Worm (Caenorhabditis elegans) whole organism, L4 larva: ENCODE data around the gene Y38H8A.7.
"Not testable (repeated sequence)": the region's sequence is repeated elsewhere in the genome, so short reads cannot be mapped to it uniquely, and the experiment has no call there.

Experiments used
- D1046.2 ChIP-seq: fragments of 200-800 bp; sonication (Bioruptor generic); IDR thresholded peaks from 2 replicates; pipeline ENCODE4 v1.3.6; 2022; ENCODE audit warnings: missing genetic modification characterization, missing compliant biosample characterization
- F26F4.8 ChIP-seq: fragments of 200-800 bp; sonication (Bioruptor generic); conservative IDR thresholded peaks from 2 replicates; pipeline ENCODE4 v1.3.6; 2022; ENCODE audit warnings: missing genetic modification characterization, missing compliant biosample characterization
- T20F7.1 ChIP-seq: fragments of 200-800 bp; sonication (Bioruptor generic); optimal IDR thresholded peaks from 2 replicates; lab custom pipeline; 2018; ENCODE audit warnings: mild to moderate bottlenecking, missing genetic modification characterization, missing compliant biosample characterization
- T26A8.4 ChIP-seq: fragments of 200-800 bp; sonication (Bioruptor generic); IDR thresholded peaks from 2 replicates; pipeline ENCODE4 v1.3.6; 2022; ENCODE audit warnings: missing genetic modification characterization, missing compliant biosample characterization
- Y48G9A.11 ChIP-seq: fragments of 200-800 bp; sonication (Bioruptor generic); IDR thresholded peaks from 2 replicates; pipeline ENCODE4 v1.3.6; 2022; ENCODE audit warnings: missing genetic modification reagents, missing genetic modification characterization, missing compliant biosample characterization
- Y75B8A.6 ChIP-seq: fragments of 200-800 bp; sonication (Bioruptor generic); IDR thresholded peaks from 2 replicates; pipeline ENCODE4 v1.3.6; 2022; ENCODE audit warnings: missing genetic modification reagents, missing genetic modification characterization, missing compliant biosample characterization
- ZK337.2 ChIP-seq: fragments of 200-800 bp; sonication (Bioruptor generic); IDR thresholded peaks from 2 replicates; pipeline ENCODE4 v1.3.6; 2022; ENCODE audit warnings: missing genetic modification reagents, missing genetic modification characterization, missing compliant biosample characterization
- ZK546.5 ChIP-seq, 2 experiments: sonication (generic microtip); optimal IDR thresholded peaks; 2 replicates each; lab custom pipeline; 2017; ENCODE audit warnings: missing biosample characterization in 2 of 2, missing genetic modification characterization in 2 of 2
- arid-1 ChIP-seq: fragments of 200-800 bp; sonication (Bioruptor generic); conservative IDR thresholded peaks from 2 replicates; pipeline ENCODE4 v1.3.6; 2022; ENCODE audit warnings: missing genetic modification reagents, missing genetic modification characterization, missing compliant biosample characterization
- ceh-44 ChIP-seq: fragments of 200-800 bp; sonication (Bioruptor generic); IDR thresholded peaks from 2 replicates; pipeline ENCODE4 v1.3.6; 2022; ENCODE audit warnings: missing genetic modification reagents, missing genetic modification characterization, missing compliant biosample characterization
- ceh-62 ChIP-seq: sonication (generic microtip); optimal IDR thresholded peaks from 2 replicates; lab custom pipeline; 2017; ENCODE audit warnings: missing biosample characterization, missing genetic modification characterization
- ctbp-1 ChIP-seq: fragments of 200-800 bp; sonication (Bioruptor generic); IDR thresholded peaks from 2 replicates; pipeline ENCODE4 v1.3.6; 2022; ENCODE audit warnings: missing genetic modification reagents, missing genetic modification characterization, missing compliant biosample characterization
- daf-8 ChIP-seq: fragments of 200-800 bp; sonication (Bioruptor generic); IDR thresholded peaks from 2 replicates; pipeline ENCODE4 v1.3.6; 2022; ENCODE audit warnings: missing genetic modification characterization, missing compliant biosample characterization
- dmd-6 ChIP-seq: fragments of 200-800 bp; sonication (Bioruptor generic); IDR thresholded peaks from 2 replicates; pipeline ENCODE4 v1.3.6; 2022; ENCODE audit warnings: missing genetic modification reagents, missing genetic modification characterization, missing compliant biosample characterization
- dmd-9 ChIP-seq: fragments of 200-800 bp; sonication (Bioruptor generic); IDR thresholded peaks from 2 replicates; pipeline ENCODE4 v1.3.6; 2022; ENCODE audit warnings: missing genetic modification reagents, missing genetic modification characterization, missing compliant biosample characterization
- egl-43 ChIP-seq: fragments of 200-800 bp; sonication (Bioruptor generic); IDR thresholded peaks from 2 replicates; pipeline ENCODE4 v1.3.6; 2022; ENCODE audit warnings: missing genetic modification reagents, missing genetic modification characterization, missing compliant biosample characterization
- fos-1 ChIP-seq: fragments of 150-350 bp; optimal IDR thresholded peaks from 2 replicates; lab custom pipeline; 2014; ENCODE audit warnings: missing biosample characterization, missing genetic modification characterization
- hif-1 ChIP-seq, 2 experiments: sonication (generic microtip); optimal IDR thresholded peaks; 2 replicates each; lab custom pipeline; 2016 to 2017; ENCODE audit warnings: missing compliant biosample characterization in 2 of 2, missing genetic modification characterization in 2 of 2, missing genetic modification reagents in 2 of 2, missing genotype in 2 of 2, mild to moderate bottlenecking in 1 of 2
- hlh-11 ChIP-seq: fragments of 200-800 bp; sonication (Bioruptor generic); optimal IDR thresholded peaks from 2 replicates; lab custom pipeline; 2018; ENCODE audit warnings: mild to moderate bottlenecking, missing genetic modification characterization, missing compliant biosample characterization
- hmg-1.1 ChIP-seq: fragments of 200-800 bp; sonication (Bioruptor generic); IDR thresholded peaks from 2 replicates; pipeline ENCODE4 v1.3.6; 2022; ENCODE audit warnings: missing genetic modification reagents, missing genetic modification characterization, missing compliant biosample characterization
- lim-7 ChIP-seq: fragments of 200-800 bp; sonication (Bioruptor generic); IDR thresholded peaks from 2 replicates; pipeline ENCODE4 v1.3.6; 2022; ENCODE audit warnings: missing genetic modification characterization, missing compliant biosample characterization
- lin-1 ChIP-seq: fragments of 200-800 bp; sonication (Bioruptor generic); IDR thresholded peaks from 2 replicates; pipeline ENCODE4 v1.3.6; 2022; ENCODE audit warnings: missing genetic modification reagents, missing genetic modification characterization, missing compliant biosample characterization
- lin-38 ChIP-seq: fragments of 200-800 bp; sonication (Bioruptor generic); IDR thresholded peaks from 2 replicates; pipeline ENCODE4 v1.3.6; 2022; ENCODE audit warnings: missing genetic modification reagents, missing genetic modification characterization, missing compliant biosample characterization
- lsy-2 ChIP-seq, 2 experiments: fragments of 150-350 bp in 1 of 2; sonication (generic microtip) in 1 of 2; optimal IDR thresholded peaks; 2 replicates each; lab custom pipeline; 2014 to 2017; ENCODE audit warnings: missing biosample characterization in 2 of 2, missing genetic modification characterization in 2 of 2
- madf-9 ChIP-seq: fragments of 200-800 bp; sonication (Bioruptor generic); conservative IDR thresholded peaks from 2 replicates; pipeline ENCODE4 v1.3.6; 2022; ENCODE audit warnings: missing genetic modification reagents, missing genetic modification characterization, missing compliant biosample characterization
- nhr-111 ChIP-seq: fragments of 200-800 bp; sonication (Bioruptor generic); optimal IDR thresholded peaks from 2 replicates; lab custom pipeline; 2018; ENCODE audit warnings: mild to moderate bottlenecking, missing genetic modification characterization, missing compliant biosample characterization
- nhr-42 ChIP-seq: fragments of 200-800 bp; sonication (Bioruptor generic); IDR thresholded peaks from 2 replicates; pipeline ENCODE4 v1.3.6; 2022; ENCODE audit warnings: missing genetic modification characterization, missing compliant biosample characterization
- nhr-77 ChIP-seq: fragments of 150-350 bp; optimal IDR thresholded peaks from 2 replicates; lab custom pipeline; 2014; ENCODE audit warnings: missing biosample characterization, missing genetic modification characterization
- pha-4 ChIP-seq, 2 experiments: fragments of 150-350 bp in 1 of 2; fragments of 200-800 bp in 1 of 2; sonication (Bioruptor generic) in 1 of 2; IDR thresholded peaks in 1 of 2; optimal IDR thresholded peaks in 1 of 2; 2 replicates each; pipeline versions ENCODE4 v1.3.6 to Lab custom; 2014 to 2022; ENCODE audit warnings: missing genetic modification characterization in 2 of 2, missing genetic modification reagents in 2 of 2, missing biosample characterization in 1 of 2, missing compliant biosample characterization in 1 of 2
- rbr-2 ChIP-seq: sonication (generic microtip); optimal IDR thresholded peaks from 2 replicates; lab custom pipeline; 2016; ENCODE audit warnings: missing genotype, missing genetic modification characterization, missing compliant biosample characterization
- saeg-2 ChIP-seq: fragments of 200-800 bp; sonication (Bioruptor generic); IDR thresholded peaks from 2 replicates; pipeline ENCODE4 v1.3.6; 2022; ENCODE audit warnings: missing genetic modification reagents, missing genetic modification characterization, missing compliant biosample characterization
- set-16 ChIP-seq: fragments of 200-800 bp; sonication (Bioruptor generic); IDR thresholded peaks from 2 replicates; pipeline ENCODE4 v1.3.6; 2022; ENCODE audit warnings: missing genetic modification reagents, missing genetic modification characterization, missing compliant biosample characterization
- skn-1 ChIP-seq: fragments of 150-350 bp; optimal IDR thresholded peaks from 2 replicates; lab custom pipeline; 2014; ENCODE audit warnings: missing biosample characterization, missing genetic modification characterization
- snpc-1.2 ChIP-seq: fragments of 200-800 bp; sonication (Bioruptor generic); IDR thresholded peaks from 2 replicates; pipeline ENCODE4 v1.3.6; 2022; ENCODE audit warnings: missing genetic modification reagents, missing genetic modification characterization, missing compliant biosample characterization
- snpc-4 ChIP-seq: fragments of 150-350 bp; optimal IDR thresholded peaks from 2 replicates; lab custom pipeline; 2014; ENCODE audit warnings: missing biosample characterization, missing genetic modification characterization
- unc-62 ChIP-seq, 3 experiments: fragments of 150-350 bp in 1 of 3; sonication (generic microtip); optimal IDR thresholded peaks in 2 of 3; peaks in 1 of 3; 1 replicate in 1 of 3; 2 replicates in 2 of 3; lab custom pipeline; 2014 to 2017; ENCODE audit warnings: missing biosample characterization in 3 of 3, missing genetic modification characterization in 3 of 3, missing genetic modification reagents in 3 of 3, missing genotype in 1 of 3
- vab-7 ChIP-seq: fragments of 200-800 bp; sonication (Bioruptor generic); IDR thresholded peaks from 2 replicates; pipeline ENCODE4 v1.3.6; 2022; ENCODE audit warnings: missing genetic modification reagents, missing genetic modification characterization, missing compliant biosample characterization
- zfp-3 ChIP-seq: fragments of 200-800 bp; sonication (Bioruptor generic); conservative IDR thresholded peaks from 2 replicates; pipeline ENCODE4 v1.3.6; 2022; ENCODE audit warnings: missing genetic modification reagents, missing genetic modification characterization, missing compliant biosample characterization

Gene Y38H8A.7

ce11 chrIV:13429240-13429639 is 26.1 kb upstream of the Y38H8A.7 start, which contains the start of gene K09B11.4:
Gene K09B11.4, plus strand, starts transcription at chrIV:13429540.
- TF ChIP-seq hif-1 (tag; optimal IDR thresholded peaks at IDR 0.05; lab: Kevin White, UChicago) (no peak), F26F4.8 (GFP tag; lab: Robert Waterston, UW) (no peak), T20F7.1 (GFP tag; lab: Kevin White, UChicago) (no peak), hlh-11 (tag; lab: Kevin White, UChicago) (no peak), ceh-44 (GFP tag; lab: Robert Waterston, UW) (no peak), daf-8 (GFP tag; lab: Robert Waterston, UW) (no peak), Y75B8A.6 (no peak), ZK337.2 (GFP tag; lab: Robert Waterston, UW) (no peak), fos-1 (tag; lab: Kevin White, UChicago) (no peak), skn-1 (tag; lab: Kevin White, UChicago) (no peak), snpc-1.2 (no peak), hmg-1.1 (GFP tag; lab: Robert Waterston, UW) (no peak), arid-1 (GFP tag; lab: Robert Waterston, UW) (no peak), snpc-4 (tag; lab: Kevin White, UChicago) (no peak), ceh-62 (tag; lab: Kevin White, UChicago) (no peak), nhr-111 (GFP tag; lab: Kevin White, UChicago) (no peak), lsy-2 (tag; optimal IDR thresholded peaks at IDR 0.05; lab: Kevin White, UChicago) (no peak), ZK546.5 (tag; optimal IDR thresholded peaks at IDR 0.05; lab: Kevin White, UChicago) (no peak), unc-62 (GFP tag; optimal IDR thresholded peaks at IDR 0.05 in 1 of 2; lab: Kevin White, UChicago) (no peak), unc-62 (tag; optimal IDR thresholded peaks at IDR 0.05; lab: Kevin White, UChicago) (no peak), dmd-9 (no peak)

ce11 chrIV:13430137-13430536 is 25.2 kb upstream of the Y38H8A.7 start:
- TF ChIP-seq lim-7 (GFP tag; lab: Robert Waterston, UW) (peak; percentile 64), rbr-2 (peak; percentile 5), D1046.2 (GFP tag; lab: Robert Waterston, UW) (peak; percentile 79; the same call in 1 of the 2 replicates), arid-1 (GFP tag; lab: Robert Waterston, UW) (peak; percentile 51; the same call in 1 of the 2 replicates), T26A8.4 (GFP tag; lab: Robert Waterston, UW) (peak; percentile 54; the same call in 1 of the 2 replicates), saeg-2 (GFP tag; lab: Robert Waterston, UW) (0 out of 2 replicates have a peak, but pooled peaks have one; percentile 51), egl-43 (peak; percentile 87), lin-1 (peak; percentile 25; the same call in 1 of the 2 replicates), madf-9 (GFP tag; lab: Robert Waterston, UW) (peak; percentile 43; the same call in 1 of the 2 replicates), lin-38 (GFP tag; lab: Robert Waterston, UW) (peak; percentile 71), dmd-6 (GFP tag; lab: Robert Waterston, UW) (peak; percentile 49), hmg-1.1 (GFP tag; lab: Robert Waterston, UW) (peak; percentile 68), vab-7 (GFP tag; lab: Robert Waterston, UW) (peak; percentile 47; the same call in 1 of the 2 replicates), Y48G9A.11 (GFP tag; lab: Robert Waterston, UW) (0 out of 2 replicates have a peak, but pooled peaks have one; percentile 9), nhr-42 (peak; percentile 68; the same call in 1 of the 2 replicates), snpc-1.2 (peak; percentile 91), pha-4 (GFP tag; IDR thresholded peaks at IDR 0.05; lab: Robert Waterston, UW) (peak; percentile 56; the same call in 1 of the 2 replicates), set-16 (peak; percentile 93)
- TF ChIP-seq pha-4 (tag; optimal IDR thresholded peaks at IDR 0.05; lab: Kevin White, UChicago): not testable (repeated sequence)

DNA sequence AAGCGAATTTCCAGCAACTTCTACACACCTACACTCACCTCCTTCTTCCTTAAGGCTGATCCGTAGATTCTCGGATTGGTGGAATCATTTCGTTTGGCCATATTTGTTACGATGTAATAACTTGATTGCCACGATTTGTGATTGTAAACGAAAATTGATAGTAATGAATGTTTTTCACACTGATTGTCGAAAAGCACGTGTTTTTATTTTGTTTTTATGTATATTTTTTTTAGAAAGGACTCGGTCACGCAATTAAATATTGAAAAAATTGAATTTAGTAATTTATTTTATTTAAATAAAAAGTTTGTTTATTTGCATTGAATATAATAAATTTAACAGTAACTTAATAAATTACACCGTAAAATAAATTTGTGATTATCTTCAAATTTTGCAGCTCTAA is 21.4 kb upstream of the Y38H8A.7 start, which contains the start of gene K09B11.5:
K09B11.5 (minus strand) TSS at position 101 of the 400 bp plus-strand sequence.
- TF ChIP-seq zfp-3 (GFP tag; lab: Robert Waterston, UW); nhr-77; ctbp-1: not testable (repeated sequence)
